Fruit fly (Drosophila melanogaster) whole organism, embryonic: ENCODE data around the gene CG2747.

Experiments
- ATbp ChIP-seq: fragments of 200-800 bp; sonication (Bioruptor generic); optimal IDR thresholded peaks from 2 replicates; lab custom pipeline; 2017; ENCODE audit warnings: missing biosample characterization, mild to moderate bottlenecking, missing genetic modification characterization, missing genetic modification reagents
- CG10274 ChIP-seq: fragments of 200-800 bp; sonication (Bioruptor generic); optimal IDR thresholded peaks from 3 replicates; lab custom pipeline; 2017; ENCODE audit warnings: missing biosample characterization, mild to moderate bottlenecking, missing genetic modification characterization
- CG11085 ChIP-seq: fragments of 200-800 bp; sonication (Bioruptor generic); IDR thresholded peaks from 2 replicates; pipeline ENCODE4 v1.3.6; 2022; ENCODE audit warnings: missing biosample characterization, missing genetic modification characterization
- CG11398 ChIP-seq: fragments of 200-800 bp; sonication (Bioruptor generic); optimal IDR thresholded peaks from 2 replicates; lab custom pipeline; 2016; ENCODE audit warnings: missing biosample characterization, missing genetic modification characterization
- CG11456 ChIP-seq: fragments of 200-800 bp; sonication (Bioruptor generic); IDR thresholded peaks from 3 replicates; pipeline ENCODE4 v1.3.6; 2022; ENCODE audit warnings: missing biosample characterization, missing genetic modification characterization
- CG14667 ChIP-seq: fragments of 200-800 bp; sonication (Bioruptor generic); IDR thresholded peaks from 2 replicates; pipeline ENCODE4 v1.3.6; 2022; ENCODE audit warnings: missing biosample characterization, missing genetic modification characterization
- CG1529 ChIP-seq: fragments of 200-800 bp; sonication (Bioruptor generic); optimal IDR thresholded peaks from 3 replicates; lab custom pipeline; 2018; ENCODE audit warnings: missing biosample characterization, missing genetic modification characterization
- CG16813 ChIP-seq: fragments of 200-800 bp; sonication (Bioruptor generic); IDR thresholded peaks from 3 replicates; pipeline ENCODE4 v1.3.6; 2022; ENCODE audit warnings: missing biosample characterization, missing genetic modification characterization; ENCODE audit not compliant: partially characterized antibody
- CG17568 ChIP-seq: fragments of 200-800 bp; sonication (Bioruptor generic); optimal IDR thresholded peaks from 2 replicates; lab custom pipeline; 2018; ENCODE audit warnings: missing biosample characterization, mild to moderate bottlenecking, missing genetic modification characterization, moderate library complexity
- CG18619 ChIP-seq: fragments of 200-800 bp; sonication (Bioruptor generic); optimal IDR thresholded peaks from 3 replicates; lab custom pipeline; 2017; ENCODE audit warnings: missing biosample characterization, mild to moderate bottlenecking, missing genetic modification characterization
- CG2889 ChIP-seq: fragments of 200-800 bp; sonication (Bioruptor generic); IDR thresholded peaks from 3 replicates; pipeline ENCODE4 v1.3.6; 2022; ENCODE audit warnings: missing biosample characterization, missing genetic modification characterization
- CG31365 ChIP-seq: fragments of 200-800 bp; sonication (Bioruptor generic); optimal IDR thresholded peaks from 2 replicates; lab custom pipeline; 2018; ENCODE audit warnings: missing biosample characterization, mild to moderate bottlenecking, missing genetic modification characterization
- CG34422 ChIP-seq: fragments of 200-800 bp; sonication (Bioruptor generic); IDR thresholded peaks from 3 replicates; pipeline ENCODE4 v1.3.6; 2022; ENCODE audit warnings: missing biosample characterization, missing genetic modification characterization
- CG7357 ChIP-seq: fragments of 200-800 bp; sonication (Bioruptor generic); IDR thresholded peaks from 3 replicates; pipeline ENCODE4 v1.3.6; 2022; ENCODE audit warnings: missing biosample characterization, missing genetic modification characterization
- CG7556 ChIP-seq: fragments of 200-800 bp; sonication (Bioruptor generic); optimal IDR thresholded peaks from 2 replicates; lab custom pipeline; 2017; ENCODE audit warnings: missing biosample characterization, mild to moderate bottlenecking, missing genetic modification characterization
- CG9215 ChIP-seq: fragments of 200-800 bp; sonication (Bioruptor generic); IDR thresholded peaks from 2 replicates; pipeline ENCODE4 v1.3.6; 2022; ENCODE audit warnings: missing biosample characterization, missing genetic modification characterization
- CTCF ChIP-seq: fragments of 200-800 bp; sonication (Bioruptor generic); optimal IDR thresholded peaks from 2 replicates; lab custom pipeline; 2017; ENCODE audit warnings: missing biosample characterization, mild to moderate bottlenecking, missing genetic modification characterization, moderate library complexity
- CoRest ChIP-seq: fragments of 200-800 bp; sonication (Bioruptor generic); optimal IDR thresholded peaks from 3 replicates; lab custom pipeline; 2018; ENCODE audit warnings: missing biosample characterization, mild to moderate bottlenecking, missing genetic modification characterization, moderate library complexity
- Dp ChIP-seq: fragments of 200-800 bp; sonication (Bioruptor generic); optimal IDR thresholded peaks from 2 replicates; lab custom pipeline; 2018; ENCODE audit warnings: missing biosample characterization, mild to moderate bottlenecking, missing genetic modification characterization, moderate library complexity
- E2f1 ChIP-seq: fragments of 200-800 bp; sonication (Bioruptor generic); IDR thresholded peaks from 2 replicates; pipeline ENCODE4 v1.3.6; 2022; ENCODE audit warnings: missing biosample characterization, missing genetic modification characterization
- Fer1 ChIP-seq: fragments of 200-800 bp; sonication (Bioruptor generic); optimal IDR thresholded peaks from 2 replicates; lab custom pipeline; 2017; ENCODE audit warnings: missing biosample characterization, mild to moderate bottlenecking, missing genetic modification characterization
- Fer3 ChIP-seq: fragments of 200-800 bp; sonication (Bioruptor generic); optimal IDR thresholded peaks from 2 replicates; lab custom pipeline; 2018; ENCODE audit warnings: missing biosample characterization, mild to moderate bottlenecking, missing genetic modification characterization, moderate library complexity
- HmgZ ChIP-seq: fragments of 200-800 bp; sonication (Bioruptor generic); optimal IDR thresholded peaks from 2 replicates; lab custom pipeline; 2018; ENCODE audit warnings: missing biosample characterization, mild to moderate bottlenecking, missing genetic modification characterization
- Mad ChIP-seq: fragments of 200-800 bp; sonication (Bioruptor generic); optimal IDR thresholded peaks from 2 replicates; lab custom pipeline; 2016; ENCODE audit warnings: missing biosample characterization, missing genetic modification characterization
- Nf-YC ChIP-seq: fragments of 200-800 bp; optimal IDR thresholded peaks from 3 replicates; lab custom pipeline; 2019; ENCODE audit warnings: missing biosample characterization, mild to moderate bottlenecking, missing genetic modification characterization, moderate library complexity
- Opbp ChIP-seq: fragments of 200-800 bp; sonication (Bioruptor generic); IDR thresholded peaks from 3 replicates; pipeline ENCODE4 v1.3.6; 2022; ENCODE audit warnings: missing biosample characterization, missing genetic modification characterization; ENCODE audit not compliant: partially characterized antibody
- Scr ChIP-seq: fragments of 200-800 bp; sonication (Bioruptor generic); IDR thresholded peaks from 2 replicates; pipeline ENCODE4 v1.3.6; 2022; ENCODE audit warnings: missing biosample characterization, missing genetic modification characterization; ENCODE audit not compliant: partially characterized antibody
- Tbp ChIP-seq: fragments of >200 bp; optimal IDR thresholded peaks from 2 replicates; lab custom pipeline; 2018; ENCODE audit warnings: missing biosample characterization, missing genetic modification characterization
- Trl ChIP-seq, 3 experiments: fragments of >200 bp in 2 of 3; fragments of 200-800 bp in 1 of 3; sonication (Bioruptor generic) in 1 of 3; optimal IDR thresholded peaks; 2 replicates in 1 of 3; 3 replicates in 2 of 3; lab custom pipeline; 2016 to 2017; ENCODE audit warnings: missing biosample characterization in 1 of 3, missing genetic modification characterization in 1 of 3
- ash1 ChIP-seq: fragments of 200-800 bp; sonication (Bioruptor generic); optimal IDR thresholded peaks from 2 replicates; lab custom pipeline; 2018; ENCODE audit warnings: missing biosample characterization, mild to moderate bottlenecking, missing genetic modification characterization
- cg ChIP-seq: fragments of 200-800 bp; sonication (Bioruptor generic); optimal IDR thresholded peaks from 3 replicates; lab custom pipeline; 2019; ENCODE audit warnings: missing biosample characterization, mild to moderate bottlenecking, missing genetic modification characterization, moderate library complexity
- chinmo ChIP-seq: fragments of 200-800 bp; sonication (Bioruptor generic); IDR thresholded peaks from 4 replicates; pipeline ENCODE4 v1.3.6; 2022; ENCODE audit warnings: missing biosample characterization, missing genetic modification characterization; ENCODE audit not compliant: partially characterized antibody
- eyg ChIP-seq: fragments of 200-800 bp; sonication (Bioruptor generic); optimal IDR thresholded peaks from 3 replicates; lab custom pipeline; 2016; ENCODE audit warnings: missing biosample characterization, missing genetic modification characterization
- fd102C ChIP-seq: fragments of 200-800 bp; sonication (Bioruptor generic); optimal IDR thresholded peaks from 2 replicates; lab custom pipeline; 2018; ENCODE audit warnings: missing biosample characterization, mild to moderate bottlenecking, missing genetic modification characterization, moderate library complexity
- fd96Cb ChIP-seq: fragments of 200-800 bp; sonication (Bioruptor generic); optimal IDR thresholded peaks from 2 replicates; lab custom pipeline; 2018; ENCODE audit warnings: missing biosample characterization, mild to moderate bottlenecking, missing genetic modification characterization, moderate library complexity
- ftz-f1 ChIP-seq: fragments of 200-800 bp; sonication (Bioruptor generic); optimal IDR thresholded peaks from 2 replicates; lab custom pipeline; 2016; ENCODE audit warnings: missing biosample characterization, missing genetic modification characterization
- gcm ChIP-seq: fragments of 200-800 bp; sonication (Bioruptor generic); optimal IDR thresholded peaks from 2 replicates; lab custom pipeline; 2019; ENCODE audit warnings: missing biosample characterization, mild to moderate bottlenecking, missing genetic modification characterization, moderate library complexity
- jumu ChIP-seq: fragments of 200-800 bp; sonication (Bioruptor generic); optimal IDR thresholded peaks from 3 replicates; lab custom pipeline; 2016; ENCODE audit warnings: missing biosample characterization, missing genetic modification characterization
- klu ChIP-seq: fragments of 200-800 bp; sonication (Bioruptor generic); IDR thresholded peaks from 2 replicates; pipeline ENCODE4 v1.3.6; 2022; ENCODE audit warnings: missing biosample characterization, missing genetic modification characterization
- onecut ChIP-seq: fragments of 200-800 bp; sonication (Bioruptor generic); IDR thresholded peaks from 2 replicates; pipeline ENCODE4 v1.3.6; 2022; ENCODE audit warnings: missing biosample characterization, missing genetic modification characterization
- p53 ChIP-seq: fragments of 200-800 bp; sonication (Bioruptor generic); optimal IDR thresholded peaks from 2 replicates; lab custom pipeline; 2016; ENCODE audit warnings: missing biosample characterization, missing genetic modification characterization
- ro ChIP-seq: fragments of 200-800 bp; sonication (Bioruptor generic); IDR thresholded peaks from 2 replicates; pipeline ENCODE4 v1.3.6; 2022; ENCODE audit warnings: missing biosample characterization, missing genetic modification characterization
- seq ChIP-seq: fragments of 200-800 bp; sonication (Bioruptor generic); IDR thresholded peaks from 2 replicates; pipeline ENCODE4 v1.3.6; 2022; ENCODE audit warnings: missing biosample characterization, missing genetic modification characterization
- sisA ChIP-seq: fragments of 200-800 bp; sonication (Bioruptor generic); IDR thresholded peaks from 2 replicates; pipeline ENCODE4 v1.3.6; 2022; ENCODE audit warnings: missing biosample characterization, missing genetic modification characterization
- slou ChIP-seq: fragments of 200-800 bp; sonication (Bioruptor generic); optimal IDR thresholded peaks from 3 replicates; lab custom pipeline; 2016; ENCODE audit warnings: missing biosample characterization, missing genetic modification characterization
- stc ChIP-seq: fragments of 200-800 bp; sonication (Bioruptor generic); IDR thresholded peaks from 2 replicates; pipeline ENCODE4 v1.3.6; 2022; ENCODE audit warnings: missing biosample characterization, missing genetic modification characterization
- sug ChIP-seq: fragments of 200-800 bp; optimal IDR thresholded peaks from 2 replicates; lab custom pipeline; 2019; ENCODE audit warnings: missing biosample characterization, mild to moderate bottlenecking, missing genetic modification characterization, moderate library complexity
- tgo ChIP-seq: fragments of 200-800 bp; sonication (Bioruptor generic); IDR thresholded peaks from 3 replicates; pipeline ENCODE4 v1.3.6; 2022; ENCODE audit warnings: missing biosample characterization, missing genetic modification characterization
- trem ChIP-seq: fragments of 200-800 bp; optimal IDR thresholded peaks from 3 replicates; lab custom pipeline; 2019; ENCODE audit warnings: missing biosample characterization, mild to moderate bottlenecking, missing genetic modification characterization, moderate library complexity
- tx ChIP-seq: fragments of 200-800 bp; sonication (Bioruptor generic); optimal IDR thresholded peaks from 2 replicates; lab custom pipeline; 2016; ENCODE audit warnings: missing biosample characterization, missing genetic modification characterization

The CG2747 gene

DNA sequence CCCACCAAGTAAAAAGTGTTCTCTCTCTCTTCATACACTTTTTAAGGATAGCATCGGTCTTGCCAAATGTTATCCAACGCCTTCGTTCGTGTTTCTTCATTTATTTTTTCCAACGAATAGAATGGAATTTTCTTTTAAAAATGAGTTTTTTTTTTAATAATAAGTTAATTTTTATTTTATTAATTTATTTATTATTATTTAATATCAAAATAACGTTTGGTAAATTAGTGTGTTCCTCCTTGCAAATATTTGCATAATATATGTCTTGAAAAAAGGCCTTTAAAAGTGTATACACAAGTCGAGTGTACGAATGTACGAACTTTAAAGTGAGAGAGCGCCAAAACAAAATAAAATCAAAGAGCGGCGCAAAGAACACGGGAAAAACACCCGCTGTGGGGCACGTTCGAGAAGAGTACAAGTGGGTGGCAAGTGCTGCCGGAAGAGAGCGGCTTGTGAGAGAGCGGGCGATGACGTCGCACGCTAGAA, 3.3 kb downstream of the CG2747 start (continued):
- TF ChIP-seq CG11398 (GFP tag; lab: Kevin White, UChicago) (no peak), CG16813 (GFP tag; lab: Robert Waterston, UW) (no peak), CG1529 (GFP tag; lab: Kevin White, UChicago) (no peak), p53 (no peak), Trl (optimal IDR thresholded peaks at IDR 0.05; lab: Kevin White, UChicago) (peak; percentile 75 to 84), Trl (GFP tag; optimal IDR thresholded peaks at IDR 0.05; lab: Kevin White, UChicago) (peak; percentile 35), ash1 (GFP tag; lab: Kevin White, UChicago) (no peak), onecut (GFP tag; lab: Robert Waterston, UW) (peak; percentile 21; the same call in 1 of the 2 replicates), ATbp (GFP tag; lab: Kevin White, UChicago) (peak; percentile 86), ftz-f1 (GFP tag; lab: Kevin White, UChicago) (no peak), CG17568 (GFP tag; lab: Kevin White, UChicago) (peak; percentile 50), klu (GFP tag; lab: Robert Waterston, UW) (peak; percentile 15; the same call in 1 of the 2 replicates), CG2889 (GFP tag; lab: Robert Waterston, UW) (0 out of 3 replicates have a peak, but pooled peaks have one; percentile 13), Fer3 (tag; lab: Kevin White, UChicago) (peak; percentile 81), sisA (GFP tag; lab: Robert Waterston, UW) (peak; percentile 63), tgo (GFP tag; lab: Robert Waterston, UW) (peak; percentile 67; the same call in 2 of the 3 replicates), jumu (GFP tag; lab: Kevin White, UChicago) (no peak), fd102C (GFP tag; lab: Kevin White, UChicago) (no peak), CG11456 (GFP tag; lab: Robert Waterston, UW) (0 out of 3 replicates have a peak, but pooled peaks have one; percentile 67), Nf-YC (tag; lab: Kevin White, UChicago) (peak; percentile 74), CG18619 (GFP tag; lab: Kevin White, UChicago) (peak; percentile 93), sug (tag; lab: Kevin White, UChicago) (no peak), CTCF (GFP tag; lab: Kevin White, UChicago) (peak; percentile 23), tx (GFP tag; lab: Kevin White, UChicago) (no peak), gcm (GFP tag; lab: Kevin White, UChicago) (peak; percentile 93), seq (peak; percentile 50), slou (peak; percentile 29), Scr (GFP tag; lab: Robert Waterston, UW) (no peak), CG7556 (GFP tag; lab: Kevin White, UChicago) (peak; percentile 98), stc (GFP tag; lab: Robert Waterston, UW) (peak; percentile 49), CG14667 (GFP tag; lab: Robert Waterston, UW) (peak; percentile 61), Fer1 (GFP tag; lab: Kevin White, UChicago) (peak; percentile 86), ro (GFP tag; lab: Robert Waterston, UW) (0 out of 2 replicates have a peak, but pooled peaks have one; percentile 26), eyg (no peak), CG34422 (GFP tag; lab: Robert Waterston, UW) (0 out of 3 replicates have a peak, but pooled peaks have one; percentile 7), CoRest (tag; lab: Kevin White, UChicago) (peak; percentile 97), CG7357 (no peak), chinmo (GFP tag; lab: Robert Waterston, UW) (peak; percentile 74; the same call in 2 of the 4 replicates), Dp (peak; percentile 11), CG11085 (GFP tag; lab: Robert Waterston, UW) (no peak; the same call in 1 of the 2 replicates), Mad (GFP tag; lab: Kevin White, UChicago) (peak; percentile 34), cg (GFP tag; lab: Kevin White, UChicago) (no peak), CG9215 (GFP tag; lab: Robert Waterston, UW) (peak; percentile 68), CG31365 (no peak), HmgZ (tag; lab: Kevin White, UChicago) (peak; percentile 47), CG10274 (GFP tag; lab: Kevin White, UChicago) (peak; percentile 39), E2f1 (GFP tag; lab: Robert Waterston, UW) (peak; percentile 69), trem (tag; lab: Kevin White, UChicago) (peak; percentile 71), Tbp (no peak), fd96Cb (tag; lab: Kevin White, UChicago) (peak; percentile 83), Opbp (GFP tag; lab: Robert Waterston, UW) (no peak)
